Worm (Caenorhabditis elegans): Measurements from ENCODE around the gene clec-130.

Gene clec-130

DNA sequence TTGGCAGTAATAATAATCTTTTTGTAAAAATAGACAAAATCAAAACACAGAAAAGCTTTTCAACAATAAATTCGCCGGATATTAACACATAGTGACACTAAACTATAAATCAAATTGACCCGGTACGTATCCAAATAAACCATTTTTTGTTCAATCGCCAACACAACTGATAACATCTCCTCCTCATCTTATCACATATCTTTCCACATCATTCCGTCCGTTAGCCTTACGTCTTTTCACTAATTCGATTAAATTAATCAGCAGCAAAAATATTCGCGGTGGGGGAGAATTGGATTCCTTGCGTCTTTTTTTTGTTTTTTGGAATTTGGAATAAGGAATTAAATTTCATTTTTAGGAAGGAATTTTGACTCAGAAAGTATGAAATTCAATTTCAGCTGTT lies 16.8 kb upstream of the clec-130 start:
- TF ChIP-seq ceh-83 (GFP tag; optimal IDR thresholded peaks at IDR 0.05) (no peak), tbx-8 (GFP tag; optimal IDR thresholded peaks at IDR 0.05) (no peak), blmp-1 (tag; optimal IDR thresholded peaks at IDR 0.05) (no peak), elt-1 (tag; optimal IDR thresholded peaks at IDR 0.05; ENCODE audit: borderline replicate concordance, insufficient read depth) (no peak), nhr-28 (tag; optimal IDR thresholded peaks at IDR 0.05) (no peak), elt-3 (tag; optimal IDR thresholded peaks at IDR 0.05) (no peak), mep-1 (tag; optimal IDR thresholded peaks at IDR 0.05) (no peak), ceh-39 (tag; optimal IDR thresholded peaks at IDR 0.05) (no peak), mls-2 (tag; optimal IDR thresholded peaks at IDR 0.05) (no peak), nhr-12 (tag; optimal IDR thresholded peaks at IDR 0.05) (no peak), flh-1 (GFP tag; optimal IDR thresholded peaks at IDR 0.05) (no peak), pha-4 (tag; optimal IDR thresholded peaks at IDR 0.05) (no peak), bed-3 (GFP tag; optimal IDR thresholded peaks at IDR 0.05) (no peak), ztf-11 (tag; optimal IDR thresholded peaks at IDR 0.05) (no peak), nhr-2 (tag; optimal IDR thresholded peaks at IDR 0.05) (no peak), nhr-237 (tag; optimal IDR thresholded peaks at IDR 0.05) (no peak)

ce11 chrII:3557417-3557816 lies 15.9 kb upstream of the clec-130 start, which contains the start of gene lgc-45:
Gene lgc-45, plus strand, starts transcription at chrII:3557472.
- TF ChIP-seq hlh-1 (tag; optimal IDR thresholded peaks at IDR 0.05) (no peak), lsy-2 (tag; optimal IDR thresholded peaks at IDR 0.05) (no peak), sem-2 (GFP tag; optimal IDR thresholded peaks at IDR 0.05) (no peak), mab-5 (tag; optimal IDR thresholded peaks at IDR 0.05) (no peak), elt-3 (tag; optimal IDR thresholded peaks at IDR 0.05) (no peak), lin-13 (tag; optimal IDR thresholded peaks at IDR 0.05) (no peak), elt-1 (tag; optimal IDR thresholded peaks at IDR 0.05; ENCODE audit: borderline replicate concordance, insufficient read depth) (no peak), nhr-76 (tag; optimal IDR thresholded peaks at IDR 0.05) (no peak), flh-1 (GFP tag; optimal IDR thresholded peaks at IDR 0.05) (no peak), nhr-28 (tag; optimal IDR thresholded peaks at IDR 0.05) (no peak), pha-4 (tag; optimal IDR thresholded peaks at IDR 0.05) (no peak), sptf-1 (tag; optimal IDR thresholded peaks at IDR 0.05) (no peak), unc-39 (tag; optimal IDR thresholded peaks at IDR 0.05) (no peak), drap-1 (GFP tag; optimal IDR thresholded peaks at IDR 0.05) (no peak), ztf-11 (tag; optimal IDR thresholded peaks at IDR 0.05) (no peak), mls-2 (tag; optimal IDR thresholded peaks at IDR 0.05) (no peak), nhr-237 (tag; optimal IDR thresholded peaks at IDR 0.05) (no peak), ces-1 (GFP tag; optimal IDR thresholded peaks at IDR 0.05) (no peak)

DNA sequence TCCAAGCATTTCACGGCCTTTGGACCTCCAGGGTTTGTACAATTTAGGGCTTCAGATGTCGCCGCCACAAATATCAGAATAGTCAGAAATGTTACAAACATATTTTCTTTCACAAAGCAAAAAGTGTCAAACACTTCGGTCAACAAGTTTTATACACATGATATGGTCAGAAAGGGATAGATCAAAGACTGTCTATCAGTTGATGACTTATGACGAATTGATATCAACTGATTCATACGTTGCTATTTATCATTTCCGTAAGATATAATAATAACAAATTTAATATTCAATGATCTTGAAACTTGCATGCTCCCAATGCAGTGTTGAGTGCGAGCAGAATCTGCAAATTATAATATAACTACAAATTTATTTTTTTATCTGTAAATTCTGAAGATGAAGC lies 12.8 kb upstream of the clec-130 start, which contains the start of gene W10G11.1:
TSS of gene W10G11.1 (minus strand) at position 101 of the 400 bp plus-strand sequence.
- TF ChIP-seq hlh-1 (tag; optimal IDR thresholded peaks at IDR 0.05) (no peak), ceh-43 (GFP tag; optimal IDR thresholded peaks at IDR 0.05) (no peak), lsy-2 (tag; optimal IDR thresholded peaks at IDR 0.05) (no peak), zip-8 (tag; optimal IDR thresholded peaks at IDR 0.05) (no peak), unc-62 (GFP tag; optimal IDR thresholded peaks at IDR 0.05) (no peak), sptf-1 (tag; optimal IDR thresholded peaks at IDR 0.05) (no peak), elt-1 (tag; optimal IDR thresholded peaks at IDR 0.05; ENCODE audit: borderline replicate concordance, insufficient read depth) (no peak), nhr-237 (tag; optimal IDR thresholded peaks at IDR 0.05) (no peak), cnd-1 (tag; optimal IDR thresholded peaks at IDR 0.05) (no peak), M03D4.4 (tag; optimal IDR thresholded peaks at IDR 0.05) (no peak), nhr-2 (tag; optimal IDR thresholded peaks at IDR 0.05) (no peak)

DNA sequence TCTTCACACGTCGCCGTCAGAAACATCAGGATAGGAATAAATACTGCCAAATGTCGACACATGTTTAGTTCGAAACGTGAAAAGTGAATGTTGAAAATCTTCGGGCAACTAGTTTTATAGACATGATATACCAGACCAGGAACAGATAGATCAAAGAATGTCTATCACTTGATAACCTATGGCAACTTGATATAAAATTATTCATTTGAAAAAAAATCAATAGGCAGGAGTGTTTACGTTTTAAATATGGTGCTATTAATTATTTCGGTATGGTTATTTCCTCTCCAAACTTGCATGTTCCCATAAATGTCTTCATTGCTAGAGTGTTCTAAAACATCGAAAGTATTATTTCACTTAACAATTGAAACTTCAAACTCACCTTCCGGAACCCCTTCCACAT lies 11.8 kb upstream of the clec-130 start, which contains the start of gene W10G11.2:
TSS of gene W10G11.2 (minus strand) at position 101 of the 400 bp plus-strand sequence.
- TF ChIP-seq mep-1 (tag; optimal IDR thresholded peaks at IDR 0.05) = no peak
- no peak for TF ChIP-seq unc-62 (GFP tag; optimal IDR thresholded peaks at IDR 0.05)
- TF ChIP-seq sptf-1 (tag; optimal IDR thresholded peaks at IDR 0.05) = no peak
- no peak for TF ChIP-seq nhr-237 (tag; optimal IDR thresholded peaks at IDR 0.05)
- TF ChIP-seq sem-2 (GFP tag; optimal IDR thresholded peaks at IDR 0.05) = no peak
- TF ChIP-seq mls-2 (tag; optimal IDR thresholded peaks at IDR 0.05) = no peak
- no peak for TF ChIP-seq ztf-11 (tag; optimal IDR thresholded peaks at IDR 0.05)
- TF ChIP-seq nhr-28 (tag; optimal IDR thresholded peaks at IDR 0.05) = no peak
- TF ChIP-seq elt-1 (tag; optimal IDR thresholded peaks at IDR 0.05; ENCODE audit: borderline replicate concordance, insufficient read depth) = no peak
- TF ChIP-seq ham-2 (GFP tag; optimal IDR thresholded peaks at IDR 0.05) = no peak
- no peak for TF ChIP-seq unc-120 (tag; optimal IDR thresholded peaks at IDR 0.05; ENCODE audit: poor library complexity, severe bottlenecking)
- no peak for TF ChIP-seq zip-8 (tag; optimal IDR thresholded peaks at IDR 0.05)
- TF ChIP-seq lsy-2 (tag; optimal IDR thresholded peaks at IDR 0.05) = no peak
- no peak for TF ChIP-seq hlh-1 (tag; optimal IDR thresholded peaks at IDR 0.05)
- no peak for TF ChIP-seq ces-1 (GFP tag; optimal IDR thresholded peaks at IDR 0.05)
- no peak for TF ChIP-seq nhr-2 (tag; optimal IDR thresholded peaks at IDR 0.05)
- TF ChIP-seq lin-32 (GFP tag; optimal IDR thresholded peaks at IDR 0.05) = no peak
- no peak for TF ChIP-seq M03D4.4 (tag; optimal IDR thresholded peaks at IDR 0.05)
- TF ChIP-seq drap-1 (GFP tag; optimal IDR thresholded peaks at IDR 0.05) = no peak
- TF ChIP-seq lin-13 (tag; optimal IDR thresholded peaks at IDR 0.05) = no peak
